Worm (Caenorhabditis elegans) whole organism, young adult: ENCODE data around the gene M28.9.
A peak's percentile ranks its signal among the peaks of the same experiment; 100 is the strongest.

ENCODE experiments used
- C06A6.2 ChIP-seq: fragments of 200-800 bp; sonication (Bioruptor generic); conservative IDR thresholded peaks from 2 replicates; pipeline ENCODE4 v1.3.6; 2022; ENCODE audit warnings: missing genetic modification characterization, missing compliant biosample characterization
- C17E4.6 ChIP-seq: fragments of 200-800 bp; sonication (Bioruptor generic); IDR thresholded peaks from 2 replicates; pipeline ENCODE4 v1.3.6; 2022; ENCODE audit warnings: missing genetic modification reagents, missing genetic modification characterization, missing compliant biosample characterization
- D2030.7 ChIP-seq: fragments of 200-800 bp; sonication (Bioruptor generic); IDR thresholded peaks from 2 replicates; pipeline ENCODE4 v1.3.6; 2022; ENCODE audit warnings: missing genetic modification reagents, missing genetic modification characterization, missing compliant biosample characterization
- F10E7.11 ChIP-seq: sonication (generic microtip); optimal IDR thresholded peaks from 2 replicates; lab custom pipeline; 2017; ENCODE audit warnings: mild to moderate bottlenecking, missing genetic modification characterization, moderate library complexity, missing compliant biosample characterization
- F39B2.1 ChIP-seq: fragments of 200-800 bp; sonication (Bioruptor generic); IDR thresholded peaks from 2 replicates; pipeline ENCODE4 v1.3.6; 2022; ENCODE audit warnings: missing genetic modification reagents, missing genetic modification characterization, missing compliant biosample characterization
- F57A8.1 ChIP-seq: fragments of 200-800 bp; sonication (Bioruptor generic); optimal IDR thresholded peaks from 2 replicates; lab custom pipeline; 2018; ENCODE audit warnings: mild to moderate bottlenecking, missing genetic modification characterization, moderate library complexity, missing compliant biosample characterization
- T26A5.8 ChIP-seq: sonication (generic microtip); optimal IDR thresholded peaks from 2 replicates; lab custom pipeline; 2016; ENCODE audit warnings: missing genetic modification characterization, missing compliant biosample characterization
- Y53F4B.3 ChIP-seq: fragments of 200-800 bp; sonication (Bioruptor generic); IDR thresholded peaks from 2 replicates; pipeline ENCODE4 v1.3.6; 2022; ENCODE audit warnings: missing genetic modification reagents, missing genetic modification characterization, missing compliant biosample characterization
- Y56A3A.18 ChIP-seq: fragments of 200-800 bp; sonication (Bioruptor generic); IDR thresholded peaks from 2 replicates; pipeline ENCODE4 v1.3.6; 2022; ENCODE audit warnings: missing genetic modification reagents, missing genetic modification characterization, missing compliant biosample characterization
- Y79H2A.3 ChIP-seq: fragments of 200-800 bp; sonication (Bioruptor generic); conservative IDR thresholded peaks from 2 replicates; pipeline ENCODE4 v1.3.6; 2022; ENCODE audit warnings: missing genetic modification reagents, missing genetic modification characterization, missing compliant biosample characterization
- ama-1 ChIP-seq, 3 experiments: fragments of 150-350 bp in 1 of 3; sonication (generic microtip) in 2 of 3; optimal IDR thresholded peaks; 2 replicates each; lab custom pipeline; 2014 to 2018; ENCODE audit warnings: missing biosample characterization in 2 of 3, missing genetic modification characterization in 2 of 3, missing genetic modification reagents in 2 of 3
- aptf-3 ChIP-seq: fragments of 200-800 bp; sonication (Bioruptor generic); IDR thresholded peaks from 2 replicates; pipeline ENCODE4 v1.3.6; 2022; ENCODE audit warnings: missing genetic modification characterization, missing compliant biosample characterization
- cebp-2 ChIP-seq: fragments of 200-800 bp; sonication (Bioruptor generic); IDR thresholded peaks from 2 replicates; pipeline ENCODE4 v1.3.6; 2022; ENCODE audit warnings: missing genetic modification characterization, missing compliant biosample characterization
- ceh-100 ChIP-seq: fragments of 200-800 bp; sonication (Bioruptor generic); IDR thresholded peaks from 2 replicates; pipeline ENCODE4 v1.3.6; 2022; ENCODE audit warnings: missing genetic modification reagents, missing genetic modification characterization, missing compliant biosample characterization
- chd-7 ChIP-seq: sonication (generic microtip); optimal IDR thresholded peaks from 2 replicates; lab custom pipeline; 2016; ENCODE audit warnings: mild to moderate bottlenecking, missing genetic modification characterization, moderate library complexity, missing compliant biosample characterization
- dox-1 ChIP-seq: fragments of 200-800 bp; sonication (Bioruptor generic); IDR thresholded peaks from 2 replicates; pipeline ENCODE4 v1.3.6; 2022; ENCODE audit warnings: missing genetic modification reagents, missing genetic modification characterization, missing compliant biosample characterization
- dpl-1 ChIP-seq: fragments of 150-350 bp; optimal IDR thresholded peaks from 2 replicates; lab custom pipeline; 2014; ENCODE audit warnings: missing biosample characterization, missing genetic modification reagents, missing genetic modification characterization
- efl-1 ChIP-seq: fragments of 150-350 bp; optimal IDR thresholded peaks from 2 replicates; lab custom pipeline; 2014; ENCODE audit warnings: missing biosample characterization, missing genetic modification reagents, missing genetic modification characterization
- egl-18 ChIP-seq: fragments of 200-800 bp; sonication (Bioruptor generic); IDR thresholded peaks from 2 replicates; pipeline ENCODE4 v1.3.6; 2022; ENCODE audit warnings: missing genetic modification reagents, missing genetic modification characterization, missing compliant biosample characterization
- fkh-3 ChIP-seq: sonication (generic microtip); optimal IDR thresholded peaks from 2 replicates; lab custom pipeline; 2016; ENCODE audit warnings: mild to moderate bottlenecking, missing genetic modification characterization, missing compliant biosample characterization
- lin-54 ChIP-seq: fragments of 200-800 bp; sonication (Bioruptor generic); optimal IDR thresholded peaks from 2 replicates; lab custom pipeline; 2018; ENCODE audit warnings: mild to moderate bottlenecking, missing genetic modification characterization, missing compliant biosample characterization
- lir-1 ChIP-seq: fragments of 200-800 bp; sonication (Bioruptor generic); conservative IDR thresholded peaks from 2 replicates; pipeline ENCODE4 v1.3.6; 2022; ENCODE audit warnings: missing genetic modification reagents, missing genetic modification characterization, missing compliant biosample characterization
- madf-8 ChIP-seq: fragments of 200-800 bp; sonication (Bioruptor generic); conservative IDR thresholded peaks from 2 replicates; pipeline ENCODE4 v1.3.6; 2022; ENCODE audit warnings: missing genetic modification reagents, missing genetic modification characterization, missing compliant biosample characterization
- mes-4 ChIP-seq: sonication (generic microtip); optimal IDR thresholded peaks from 2 replicates; lab custom pipeline; 2016; ENCODE audit warnings: missing genotype, missing genetic modification characterization, missing compliant biosample characterization
- nhr-27 ChIP-seq: fragments of 200-800 bp; sonication (Bioruptor generic); optimal IDR thresholded peaks from 2 replicates; lab custom pipeline; 2018; ENCODE audit warnings: mild to moderate bottlenecking, missing genetic modification characterization, moderate library complexity, missing compliant biosample characterization
- nhr-80 ChIP-seq: sonication (generic microtip); optimal IDR thresholded peaks from 2 replicates; lab custom pipeline; 2016; ENCODE audit warnings: missing genetic modification characterization, missing compliant biosample characterization
- snpc-4 ChIP-seq, 5 experiments: fragments of 150-350 bp in 1 of 5; sonication (generic microtip) in 4 of 5; optimal IDR thresholded peaks; 2 replicates each; lab custom pipeline; 2014 to 2018; ENCODE audit warnings: missing genetic modification characterization in 5 of 5, missing biosample characterization in 3 of 5, antibody characterized with exemption in 2 of 5, mild to moderate bottlenecking in 2 of 5, missing compliant biosample characterization in 2 of 5, missing genotype in 2 of 5, moderate library complexity in 2 of 5, missing genetic modification reagents in 1 of 5
- somi-1 ChIP-seq: fragments of 200-800 bp; sonication (Bioruptor generic); optimal IDR thresholded peaks from 2 replicates; lab custom pipeline; 2018; ENCODE audit warnings: mild to moderate bottlenecking, missing genetic modification characterization, missing compliant biosample characterization
- tlf-1 ChIP-seq: fragments of 200-800 bp; sonication (Bioruptor generic); optimal IDR thresholded peaks from 2 replicates; lab custom pipeline; 2018; ENCODE audit warnings: mild to moderate bottlenecking, missing genetic modification characterization, missing compliant biosample characterization
- zim-3 ChIP-seq: sonication (generic microtip); optimal IDR thresholded peaks from 2 replicates; lab custom pipeline; 2017; ENCODE audit warnings: mild to moderate bottlenecking, missing genetic modification characterization, moderate library complexity, missing compliant biosample characterization
- ztf-22 ChIP-seq: fragments of 200-800 bp; sonication (Bioruptor generic); optimal IDR thresholded peaks from 2 replicates; lab custom pipeline; 2018; ENCODE audit warnings: mild to moderate bottlenecking, missing genetic modification characterization, moderate library complexity, missing compliant biosample characterization
- ztf-6 ChIP-seq: fragments of 200-800 bp; sonication (Bioruptor generic); IDR thresholded peaks from 2 replicates; pipeline ENCODE4 v1.3.6; 2022; ENCODE audit warnings: missing genetic modification reagents, missing genetic modification characterization, missing compliant biosample characterization

M28.9 gene

DNA sequence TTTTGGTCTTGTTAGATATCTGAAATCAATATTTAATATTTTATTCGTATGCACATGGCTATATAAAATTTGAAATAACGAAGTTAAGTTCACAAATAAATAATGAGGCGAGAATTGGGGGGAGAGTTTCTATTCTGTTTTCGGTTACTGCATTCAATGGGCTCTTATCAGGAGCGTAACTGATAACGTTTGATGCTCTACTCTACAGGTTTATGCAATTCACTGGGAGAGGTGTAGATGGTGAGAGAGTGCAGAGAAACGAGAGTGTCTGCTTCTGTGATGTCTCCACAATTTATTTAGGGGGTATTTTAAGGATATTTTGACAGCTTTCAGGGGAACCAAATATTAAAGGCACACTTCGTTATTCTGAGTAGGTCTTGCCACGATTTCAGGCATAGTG, 44.5 kb upstream of the M28.9 start, which contains the start of gene C14A4.6:
Gene C14A4.6, minus strand, starts transcription at position 19 of the 400 bp plus-strand sequence.
- TF ChIP-seq efl-1 (no peak), chd-7 (no peak), nhr-80 (tag; lab: Kevin White, UChicago) (peak; percentile 72), dox-1 (GFP tag; lab: Robert Waterston, UW) (0 out of 2 replicates have a peak, but pooled peaks have one; percentile 28), ztf-22 (GFP tag; lab: Kevin White, UChicago) (no peak), Y53F4B.3 (GFP tag; lab: Robert Waterston, UW) (no peak), egl-18 (GFP tag; lab: Robert Waterston, UW) (no peak)

DNA sequence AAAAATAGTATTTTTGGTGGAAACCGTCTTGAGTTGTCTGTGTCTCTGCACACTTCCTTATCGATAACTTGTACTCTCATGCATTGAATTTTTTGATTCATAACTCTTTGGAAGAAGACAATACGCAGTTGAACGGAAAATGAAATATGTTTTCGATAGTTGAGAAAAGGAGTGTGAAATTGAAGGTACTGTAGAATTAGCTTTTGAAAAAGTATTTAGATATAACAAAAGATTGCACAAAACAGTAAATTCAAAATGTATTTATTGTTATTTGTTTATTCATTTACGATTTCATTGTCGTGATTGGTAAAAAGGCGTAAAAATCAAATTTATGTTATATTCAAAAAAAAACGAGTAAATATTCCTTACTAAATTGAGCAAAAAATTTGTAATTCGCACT, 42.7 kb upstream of the M28.9 start, which contains the start of gene C14A4.7:
Gene C14A4.7, minus strand, starts transcription at position 101 of the 400 bp plus-strand sequence.
- TF ChIP-seq nhr-80 (tag; lab: Kevin White, UChicago) (peak; percentile 23), madf-8 (GFP tag; lab: Robert Waterston, UW) (no peak)

DNA sequence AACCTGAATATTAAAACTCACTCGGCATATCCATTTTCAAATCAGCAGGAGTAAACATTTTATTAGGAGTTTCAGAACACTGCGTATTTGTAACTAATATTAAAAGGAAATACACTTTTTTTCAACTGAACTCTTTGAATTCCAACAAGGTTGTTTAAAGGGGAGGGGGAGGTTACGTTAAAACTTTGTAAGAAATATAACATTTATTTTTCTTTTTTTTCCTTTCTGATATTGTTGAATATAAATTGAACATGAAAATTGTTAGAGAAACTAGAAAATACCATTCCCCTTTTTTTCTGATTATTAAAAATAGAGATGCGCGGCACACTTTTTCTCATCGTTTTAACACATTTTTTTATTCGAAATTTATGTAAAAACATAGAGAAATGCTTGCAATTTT, 41.2 kb upstream of the M28.9 start, which contains the start of gene C14A4.8:
Gene C14A4.8, minus strand, starts transcription at position 101 of the 400 bp plus-strand sequence.
- no peak for TF ChIP-seq zim-3
- TF ChIP-seq lin-54 (GFP tag; lab: Kevin White, UChicago) = no peak
- TF ChIP-seq Y53F4B.3 (GFP tag; lab: Robert Waterston, UW) = no peak
- TF ChIP-seq somi-1 (GFP tag; lab: Kevin White, UChicago) = no peak
- no peak for TF ChIP-seq cebp-2 (GFP tag; lab: Robert Waterston, UW)
- no peak for TF ChIP-seq lir-1 (GFP tag; lab: Robert Waterston, UW)
- no peak for TF ChIP-seq ceh-100 (GFP tag; lab: Robert Waterston, UW)
- TF ChIP-seq ztf-6 (GFP tag; lab: Robert Waterston, UW) = no peak
- no peak for TF ChIP-seq T26A5.8
- TF ChIP-seq C06A6.2 (GFP tag; lab: Robert Waterston, UW) = no peak
- no peak for TF ChIP-seq C17E4.6 (GFP tag; lab: Robert Waterston, UW)
- TF ChIP-seq Y56A3A.18 (GFP tag; lab: Robert Waterston, UW) = no peak
- no peak for TF ChIP-seq D2030.7 (GFP tag; lab: Robert Waterston, UW)
- TF ChIP-seq, all 124 proteins: peak for 0

DNA sequence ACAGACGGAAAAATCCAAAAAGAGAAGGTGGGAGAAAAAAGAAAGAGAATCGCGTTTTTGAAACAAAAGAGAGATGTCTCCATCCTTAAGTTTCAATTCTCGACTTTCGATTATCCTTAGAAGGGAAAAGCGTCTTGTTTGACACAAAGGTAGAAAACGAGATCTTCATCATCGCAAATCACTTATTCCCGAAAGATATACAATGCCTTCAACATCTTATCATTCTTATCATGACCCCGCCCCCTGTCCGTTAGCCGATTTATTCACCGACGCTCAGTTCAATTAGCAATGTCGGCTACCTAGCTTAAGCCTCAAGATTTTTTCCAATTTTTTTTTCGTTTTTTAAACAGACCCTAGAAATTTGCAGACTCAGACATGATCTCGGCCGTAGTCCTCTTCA, 40.2 kb upstream of the M28.9 start, which contains the start of gene C14A4.9:
Gene C14A4.9, plus strand, starts transcription at position 368 of the 400 bp plus-strand sequence.
- TF ChIP-seq dpl-1 (GFP tag; lab: Kevin White, UChicago) = no peak
- no peak for TF ChIP-seq F10E7.11 (tag; lab: Kevin White, UChicago)
- TF ChIP-seq Y79H2A.3 (GFP tag; lab: Robert Waterston, UW) = no peak
- TF ChIP-seq snpc-4 (GFP tag; optimal IDR thresholded peaks at IDR 0.05; lab: Kevin White, UChicago) = no peak
- no peak for TF ChIP-seq snpc-4 (tag; optimal IDR thresholded peaks at IDR 0.05; lab: Kevin White, UChicago)

DNA sequence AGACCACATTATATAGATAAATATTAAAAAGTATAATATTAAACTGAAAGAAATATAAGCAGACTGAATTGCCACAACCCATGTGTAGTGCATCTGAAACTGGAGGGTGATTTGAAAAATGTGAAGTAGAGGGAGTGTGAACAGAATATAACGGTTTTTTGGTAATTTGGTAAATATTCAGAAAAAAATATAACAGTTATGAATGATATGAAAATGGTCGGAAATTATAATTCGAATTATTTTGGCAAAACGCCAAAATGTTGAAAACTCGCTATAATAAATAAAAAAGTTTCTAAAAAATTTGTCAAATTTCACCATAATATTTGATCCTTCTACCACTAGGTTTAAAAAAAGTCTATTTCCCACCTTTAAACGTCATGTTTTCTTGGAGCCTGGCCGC, 37.0 kb upstream of the M28.9 start, which contains the start of gene srv-2:
Gene srv-2, minus strand, starts transcription at position 101 of the 400 bp plus-strand sequence.
- TF ChIP-seq fkh-3 (tag; lab: Kevin White, UChicago) = no peak
- no peak for TF ChIP-seq aptf-3
- no peak for TF ChIP-seq F57A8.1
- TF ChIP-seq tlf-1 (GFP tag; lab: Kevin White, UChicago) = no peak
- TF ChIP-seq ztf-22 (GFP tag; lab: Kevin White, UChicago) = no peak
- TF ChIP-seq nhr-27 (tag; lab: Kevin White, UChicago) = no peak

DNA sequence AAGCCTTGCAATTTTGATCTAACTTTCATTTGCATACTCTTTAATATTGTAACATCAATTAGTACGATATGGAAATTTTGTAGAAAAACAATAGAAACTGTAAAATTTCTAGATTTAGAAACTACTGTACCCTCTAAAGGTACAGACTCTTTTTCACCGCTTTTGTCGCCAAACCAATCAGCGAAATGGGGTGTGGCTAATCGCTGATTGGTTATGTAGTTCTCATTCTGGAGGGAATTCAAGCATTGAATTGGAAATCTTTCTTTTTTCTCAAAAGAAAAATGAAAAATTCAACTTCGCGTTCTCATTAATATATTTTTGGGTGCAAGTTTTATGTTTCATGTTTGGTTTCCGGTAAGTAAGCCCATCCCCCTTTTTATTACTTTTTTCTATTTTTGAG, 35.6 kb upstream of the M28.9 start:
- TF ChIP-seq ceh-100 (GFP tag; lab: Robert Waterston, UW) = no peak
- TF ChIP-seq tlf-1 (GFP tag; lab: Kevin White, UChicago) = no peak
- TF ChIP-seq ama-1 (optimal IDR thresholded peaks at IDR 0.05; lab: Kevin White, UChicago) = no peak
- no peak for TF ChIP-seq ama-1 (GFP tag; optimal IDR thresholded peaks at IDR 0.05; lab: Kevin White, UChicago)
- no peak for TF ChIP-seq mes-4 (tag; lab: Kevin White, UChicago)
- no peak for TF ChIP-seq F39B2.1 (GFP tag; lab: Robert Waterston, UW)
